Worm (Caenorhabditis elegans): ENCODE measurements around the gene Y71H2AM.6.

Gene Y71H2AM.6

DNA sequence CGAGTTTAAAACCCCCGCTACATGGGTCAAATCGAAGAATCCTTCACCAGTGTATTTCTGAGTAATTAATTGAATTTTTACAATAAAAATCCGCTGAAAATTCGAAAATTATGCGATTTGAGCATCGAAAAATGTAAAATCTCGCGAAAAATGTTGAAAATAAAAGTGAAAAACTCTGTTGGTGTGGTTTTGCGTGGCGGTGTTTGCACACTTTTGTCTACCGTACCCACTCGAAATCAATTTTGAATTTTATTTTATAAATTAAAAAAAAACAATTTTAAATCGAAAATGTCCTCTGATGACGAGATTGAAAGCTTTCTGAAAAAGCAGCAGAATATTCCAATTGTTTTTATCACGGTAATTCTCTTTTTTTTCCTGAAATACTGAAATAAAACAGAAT lies at the start of gene Y71H2AM.6 (continued):
- TF ChIP-seq swsn-7 (tag; optimal IDR thresholded peaks at IDR 0.05) = peak; percentile 57
- TF ChIP-seq ets-5 (GFP tag; IDR thresholded peaks at IDR 0.05) = no peak
- no peak for TF ChIP-seq ceh-90 (tag; optimal IDR thresholded peaks at IDR 0.05)
- TF ChIP-seq C16A3.4 (tag; optimal IDR thresholded peaks at IDR 0.05) = peak; percentile 44
- no peak for TF ChIP-seq sptf-1 (tag; optimal IDR thresholded peaks at IDR 0.05)
- TF ChIP-seq efl-1 (optimal IDR thresholded peaks at IDR 0.05) = peak; percentile 52 to 67
- TF ChIP-seq efl-1 (GFP tag; optimal IDR thresholded peaks at IDR 0.05 in 1 of 2) = peak; percentile 74 to 95
- TF ChIP-seq aha-1 (tag; optimal IDR thresholded peaks at IDR 0.05) = no peak
- peak in 2 of 3 experiments; percentile 43 to 45 for TF ChIP-seq ceh-82 (tag; optimal IDR thresholded peaks at IDR 0.05)
- no peak for TF ChIP-seq zip-4 (GFP tag; optimal IDR thresholded peaks at IDR 0.05)
- TF ChIP-seq nhr-28 (tag; optimal IDR thresholded peaks at IDR 0.05) = no peak
- no peak for TF ChIP-seq hpl-2 (GFP tag; optimal IDR thresholded peaks at IDR 0.05)
- no peak for TF ChIP-seq sup-37 (GFP tag; optimal IDR thresholded peaks at IDR 0.05)
- TF ChIP-seq jun-1 (tag; optimal IDR thresholded peaks at IDR 0.05) = no peak
- no peak for TF ChIP-seq tlp-1 (tag; optimal IDR thresholded peaks at IDR 0.05)
- peak; percentile 59 for TF ChIP-seq tbx-2 (tag; optimal IDR thresholded peaks at IDR 0.05)
- peak; percentile 94 for TF ChIP-seq blmp-1 (tag; optimal IDR thresholded peaks at IDR 0.05)
- no peak for TF ChIP-seq nhr-11 (tag; optimal IDR thresholded peaks at IDR 0.05)
- TF ChIP-seq nhr-12 (tag; optimal IDR thresholded peaks at IDR 0.05) = no peak
- no peak for TF ChIP-seq ama-1 (optimal IDR thresholded peaks at IDR 0.05)
- TF ChIP-seq nhr-84 (tag; optimal IDR thresholded peaks at IDR 0.05) = no peak
- no peak for TF ChIP-seq snpc-4 (tag; optimal IDR thresholded peaks at IDR 0.05)
- peak; percentile 41 for TF ChIP-seq irx-1 (tag; optimal IDR thresholded peaks at IDR 0.05)
- TF ChIP-seq mdl-1 (tag; optimal IDR thresholded peaks at IDR 0.05) = no peak
- no peak for TF ChIP-seq fkh-10 (GFP tag; optimal IDR thresholded peaks at IDR 0.05)
- TF ChIP-seq nhr-71 (tag; optimal IDR thresholded peaks at IDR 0.05) = peak; percentile 59
- no peak for TF ChIP-seq grh-1 (GFP tag; IDR thresholded peaks at IDR 0.05)
- peak; percentile 68 for TF ChIP-seq snu-23 (GFP tag; optimal IDR thresholded peaks at IDR 0.05)
- peak; percentile 23 for TF ChIP-seq lin-15B (tag; optimal IDR thresholded peaks at IDR 0.05)
- no peak for TF ChIP-seq pqm-1 (tag; optimal IDR thresholded peaks at IDR 0.05)
- no peak for TF ChIP-seq Y116A8C.19 (tag; optimal IDR thresholded peaks at IDR 0.05; ENCODE audit: borderline replicate concordance)
- no peak for TF ChIP-seq ztf-4 (tag; optimal IDR thresholded peaks at IDR 0.05)
- TF ChIP-seq mep-1 (tag; optimal IDR thresholded peaks at IDR 0.05) = peak; percentile 90

DNA sequence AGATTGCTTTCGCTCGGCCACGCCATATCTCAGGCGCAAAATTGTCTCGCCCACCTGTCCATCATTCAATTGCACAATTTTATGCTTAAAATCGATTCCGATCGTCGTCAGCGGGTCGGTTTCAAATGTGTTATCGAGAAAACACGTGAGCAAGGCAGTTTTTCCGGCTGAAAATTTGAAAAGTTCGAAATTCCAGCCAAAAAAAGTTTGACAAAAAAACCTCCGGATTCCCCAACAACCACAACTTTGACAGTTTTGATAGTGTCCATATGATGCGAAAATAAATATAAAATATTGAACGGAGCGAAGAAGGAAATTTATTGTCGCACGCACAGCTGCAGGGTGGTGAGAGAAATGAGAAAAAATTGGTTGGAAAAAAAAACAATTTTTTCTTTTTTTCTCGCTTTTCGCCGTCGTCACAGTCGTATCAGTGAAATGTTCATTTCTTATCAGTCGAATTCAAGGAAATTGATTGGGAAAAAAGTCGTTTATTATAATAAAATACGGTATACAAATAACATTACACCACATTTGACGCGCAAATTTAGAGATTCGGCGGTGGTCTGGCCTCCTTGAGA lies 47.2 kb upstream of the Y71H2AM.6 start, which contains the start of gene Y71H2AM.12:
Y71H2AM.12 (minus strand) TSS at position 486 of the 578 bp plus-strand sequence.
- TF ChIP-seq efl-3 (GFP tag; optimal IDR thresholded peaks at IDR 0.05) = no peak
- TF ChIP-seq zag-1 (tag; optimal IDR thresholded peaks at IDR 0.05) = no peak

DNA sequence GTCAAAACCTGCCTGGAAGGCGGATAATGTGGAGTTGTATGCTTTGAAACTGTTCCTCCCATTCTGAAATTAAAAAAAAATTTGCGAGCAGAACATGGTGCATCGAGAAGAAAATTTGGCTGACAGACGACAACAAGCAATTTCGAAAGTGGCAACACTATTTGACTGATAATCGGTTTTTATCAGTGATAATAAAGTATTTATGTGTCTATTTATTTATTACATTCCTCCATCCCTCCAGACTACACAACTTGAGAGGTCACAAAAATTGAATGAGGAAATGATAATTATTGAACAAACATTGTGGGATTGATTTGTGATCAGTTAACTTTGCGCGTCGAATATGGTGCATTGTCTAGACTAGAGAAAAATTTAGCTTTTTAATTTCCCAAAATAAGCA lies 41.4 kb upstream of the Y71H2AM.6 start, which contains the start of gene cest-25:
cest-25 (minus strand) TSS at position 63 of the 400 bp plus-strand sequence.
- TF ChIP-seq ets-5 (GFP tag; IDR thresholded peaks at IDR 0.05) = no peak
- TF ChIP-seq Y116A8C.19 (tag; optimal IDR thresholded peaks at IDR 0.05; ENCODE audit: borderline replicate concordance) = no peak
- TF ChIP-seq blmp-1 (tag; optimal IDR thresholded peaks at IDR 0.05) = no peak
- TF ChIP-seq fkh-4 (tag; optimal IDR thresholded peaks at IDR 0.05; ENCODE audit: borderline replicate concordance) = no peak
- TF ChIP-seq tlp-1 (tag; optimal IDR thresholded peaks at IDR 0.05) = peak; percentile 44
- TF ChIP-seq unc-62 (GFP tag; optimal IDR thresholded peaks at IDR 0.05) = no peak
- no peak for TF ChIP-seq dsc-1 (tag; optimal IDR thresholded peaks at IDR 0.05)
- TF ChIP-seq lsy-2 (tag; optimal IDR thresholded peaks at IDR 0.05) = no peak
- TF ChIP-seq nhr-71 (tag; optimal IDR thresholded peaks at IDR 0.05) = no peak
- TF ChIP-seq nhr-11 (tag; optimal IDR thresholded peaks at IDR 0.05) = no peak
- TF ChIP-seq lin-15B (tag; optimal IDR thresholded peaks at IDR 0.05) = no peak
- no peak for TF ChIP-seq tbx-2 (tag; optimal IDR thresholded peaks at IDR 0.05)
- TF ChIP-seq fos-1 (tag; optimal IDR thresholded peaks at IDR 0.05) = no peak
- no peak for TF ChIP-seq lir-3 (tag; optimal IDR thresholded peaks at IDR 0.05; ENCODE audit: poor library complexity)
- TF ChIP-seq jun-1 (tag; optimal IDR thresholded peaks at IDR 0.05) = no peak
- peak; percentile 79 for TF ChIP-seq elt-2 (tag; optimal IDR thresholded peaks at IDR 0.05)
- no peak for TF ChIP-seq ces-1 (GFP tag; optimal IDR thresholded peaks at IDR 0.05)
- TF ChIP-seq F16B12.6 (tag; optimal IDR thresholded peaks at IDR 0.05) = no peak
- no peak for TF ChIP-seq unc-98 (GFP tag; IDR thresholded peaks at IDR 0.05)
- no peak for TF ChIP-seq nhr-85 (tag)
- TF ChIP-seq egl-13 (tag; optimal IDR thresholded peaks at IDR 0.05) = no peak
- TF ChIP-seq aly-2 (tag; optimal IDR thresholded peaks at IDR 0.05) = no peak
- TF ChIP-seq pqm-1 (tag; optimal IDR thresholded peaks at IDR 0.05) = peak; percentile 23
- peak in 1 of 2 experiments; percentile 22 for TF ChIP-seq lin-35 (GFP tag; optimal IDR thresholded peaks at IDR 0.05)
- no peak for TF ChIP-seq pax-3 (tag; optimal IDR thresholded peaks at IDR 0.05)
- TF ChIP-seq snu-23 (GFP tag; optimal IDR thresholded peaks at IDR 0.05) = no peak

Data from whole organism, L1 larva.